Worm (Caenorhabditis elegans): ENCODE measurements around the gene C54G10.1.

ce11 chrV:14687106-14687964 lies 46.4 kb downstream of the C54G10.1 start:
- TF ChIP-seq jun-1 (tag; optimal IDR thresholded peaks at IDR 0.05) (no peak), nhr-77 (tag; optimal IDR thresholded peaks at IDR 0.05) (no peak), unc-30 (tag; optimal IDR thresholded peaks at IDR 0.05) (no peak), nhr-19 (GFP tag; conservative IDR thresholded peaks at IDR 0.05) (no peak), ceh-88 (GFP tag; IDR thresholded peaks at IDR 0.05) (no peak), snpc-4 (tag; optimal IDR thresholded peaks at IDR 0.05) (no peak), elt-2 (tag; optimal IDR thresholded peaks at IDR 0.05) (no peak), lin-39 (tag; optimal IDR thresholded peaks at IDR 0.05) (no peak), hlh-17 (GFP tag; optimal IDR thresholded peaks at IDR 0.05; ENCODE audit: borderline replicate concordance) (no peak), nhr-71 (tag; optimal IDR thresholded peaks at IDR 0.05) (no peak)
